Worm (Caenorhabditis elegans) whole organism, L1 larva: Measurements from ENCODE around the gene F35D11.4.
A peak's percentile ranks its signal among the peaks of the same experiment; 100 is the strongest.

Source experiments
- C16A3.4 ChIP-seq: fragments of 150-350 bp; optimal IDR thresholded peaks from 2 replicates; lab custom pipeline; 2014; ENCODE audit warnings: missing biosample characterization, missing genetic modification characterization
- F16B12.6 ChIP-seq: fragments of 150-350 bp; optimal IDR thresholded peaks from 2 replicates; lab custom pipeline; 2014; ENCODE audit warnings: missing biosample characterization, missing genetic modification characterization
- Y116A8C.19 ChIP-seq: sonication (generic microtip); optimal IDR thresholded peaks from 2 replicates; lab custom pipeline; 2016; ENCODE audit warnings: missing compliant biosample characterization, missing genetic modification characterization, borderline replicate concordance
- ama-1 ChIP-seq: fragments of 150-350 bp; optimal IDR thresholded peaks from 2 replicates; lab custom pipeline; 2014
- blmp-1 ChIP-seq: fragments of 150-350 bp; optimal IDR thresholded peaks from 2 replicates; lab custom pipeline; 2014; ENCODE audit warnings: missing biosample characterization, missing genetic modification characterization
- ceh-63 ChIP-seq: fragments of 200-800 bp; sonication (Bioruptor generic); optimal IDR thresholded peaks from 2 replicates; lab custom pipeline; 2018; ENCODE audit warnings: mild to moderate bottlenecking, missing genetic modification characterization, missing compliant biosample characterization
- ceh-8 ChIP-seq: fragments of 200-800 bp; sonication (Bioruptor generic); optimal IDR thresholded peaks from 2 replicates; lab custom pipeline; 2018; ENCODE audit warnings: mild to moderate bottlenecking, missing genetic modification characterization, moderate library complexity, missing compliant biosample characterization
- ceh-82 ChIP-seq, 3 experiments: fragments of 150-350 bp in 1 of 3; sonication (generic microtip) in 2 of 3; optimal IDR thresholded peaks; 2 replicates each; lab custom pipeline; 2014 to 2017; ENCODE audit warnings: missing biosample characterization in 3 of 3, missing genetic modification characterization in 3 of 3
- ceh-90 ChIP-seq: sonication (generic microtip); optimal IDR thresholded peaks from 2 replicates; lab custom pipeline; 2016; ENCODE audit warnings: missing genetic modification characterization, missing compliant biosample characterization
- ces-1 ChIP-seq: fragments of 150-350 bp; optimal IDR thresholded peaks from 2 replicates; lab custom pipeline; 2014; ENCODE audit warnings: missing biosample characterization, missing genetic modification reagents, missing genetic modification characterization
- dsc-1 ChIP-seq: sonication (generic microtip); optimal IDR thresholded peaks from 2 replicates; lab custom pipeline; 2016; ENCODE audit warnings: mild to moderate bottlenecking, missing genetic modification characterization, missing compliant biosample characterization
- efl-1 ChIP-seq, 4 experiments: fragments of 150-350 bp; optimal IDR thresholded peaks in 3 of 4; peaks in 1 of 4; 1 replicate in 1 of 4; 2 replicates in 3 of 4; lab custom pipeline; 2014; ENCODE audit warnings: missing biosample characterization in 2 of 4, missing genetic modification characterization in 2 of 4, missing genetic modification reagents in 2 of 4
- efl-3 ChIP-seq: fragments of 200-800 bp; sonication (Bioruptor generic); optimal IDR thresholded peaks from 2 replicates; lab custom pipeline; 2018; ENCODE audit warnings: mild to moderate bottlenecking, missing genetic modification characterization, missing compliant biosample characterization
- egl-13 ChIP-seq: sonication (generic microtip); optimal IDR thresholded peaks from 2 replicates; lab custom pipeline; 2016; ENCODE audit warnings: missing genotype, missing genetic modification reagents, missing genetic modification characterization, missing compliant biosample characterization
- egl-27 ChIP-seq, 2 experiments: fragments of 150-350 bp in 1 of 2; sonication (generic microtip); optimal IDR thresholded peaks; 3 replicates each; lab custom pipeline; 2017 to 2018; ENCODE audit warnings: missing biosample characterization in 2 of 2, missing genetic modification characterization in 2 of 2, missing genetic modification reagents in 2 of 2
- elt-3 ChIP-seq, 6 experiments: fragments of 150-350 bp in 1 of 6; sonication (generic microtip); optimal IDR thresholded peaks; 2 replicates each; lab custom pipeline; 2017 to 2018; ENCODE audit warnings: missing biosample characterization in 6 of 6, missing genetic modification characterization in 6 of 6, inconsistent platforms in 1 of 6
- ets-5 ChIP-seq: fragments of 200-800 bp; sonication (Bioruptor generic); IDR thresholded peaks from 2 replicates; pipeline ENCODE4 v1.3.6; 2022; ENCODE audit warnings: missing genetic modification characterization, missing compliant biosample characterization
- fkh-10 ChIP-seq: sonication (generic microtip); optimal IDR thresholded peaks from 2 replicates; lab custom pipeline; 2017; ENCODE audit warnings: missing biosample characterization, missing genetic modification reagents, missing genetic modification characterization
- fkh-8 ChIP-seq: sonication (generic microtip); optimal IDR thresholded peaks from 2 replicates; lab custom pipeline; 2016; ENCODE audit warnings: mild to moderate bottlenecking, missing genetic modification characterization, missing compliant biosample characterization
- fos-1 ChIP-seq: fragments of 150-350 bp; optimal IDR thresholded peaks from 2 replicates; lab custom pipeline; 2014; ENCODE audit warnings: missing biosample characterization, missing genetic modification characterization
- grh-1 ChIP-seq: fragments of 200-800 bp; sonication (Bioruptor generic); IDR thresholded peaks from 2 replicates; pipeline ENCODE4 v1.3.6; 2022; ENCODE audit warnings: missing genetic modification reagents, missing genetic modification characterization, missing compliant biosample characterization
- hlh-4 ChIP-seq: sonication (generic microtip); optimal IDR thresholded peaks from 2 replicates; lab custom pipeline; 2016; ENCODE audit warnings: mild to moderate bottlenecking, missing genetic modification characterization, missing compliant biosample characterization
- lin-14 ChIP-seq: fragments of 200-800 bp; sonication (Bioruptor generic); optimal IDR thresholded peaks from 2 replicates; lab custom pipeline; 2018; ENCODE audit warnings: mild to moderate bottlenecking, missing genetic modification characterization, moderate library complexity, missing compliant biosample characterization
- lin-35 ChIP-seq, 2 experiments: fragments of 150-350 bp; optimal IDR thresholded peaks; 2 replicates each; lab custom pipeline; 2014; ENCODE audit warnings: missing biosample characterization in 2 of 2, missing genetic modification characterization in 2 of 2, missing genetic modification reagents in 2 of 2
- lsy-2 ChIP-seq, 2 experiments: fragments of 150-350 bp; optimal IDR thresholded peaks; 2 replicates each; lab custom pipeline; 2014; ENCODE audit warnings: missing biosample characterization in 2 of 2, missing genetic modification characterization in 2 of 2
- mdl-1 ChIP-seq, 2 experiments: fragments of 150-350 bp; optimal IDR thresholded peaks; 2 replicates each; lab custom pipeline; 2014 to 2017; ENCODE audit warnings: missing biosample characterization in 2 of 2, missing genetic modification characterization in 2 of 2, inconsistent platforms in 1 of 2
- mef-2 ChIP-seq: fragments of 150-350 bp; optimal IDR thresholded peaks from 2 replicates; lab custom pipeline; 2014; ENCODE audit warnings: missing biosample characterization, missing genetic modification characterization
- mep-1 ChIP-seq: fragments of 150-350 bp; optimal IDR thresholded peaks from 2 replicates; lab custom pipeline; 2014; ENCODE audit warnings: missing biosample characterization, missing genetic modification characterization
- nhr-47 ChIP-seq: sonication (generic microtip); optimal IDR thresholded peaks from 2 replicates; lab custom pipeline; 2016; ENCODE audit warnings: mild to moderate bottlenecking, missing genetic modification characterization, moderate library complexity, missing compliant biosample characterization
- nhr-71 ChIP-seq: sonication (generic microtip); optimal IDR thresholded peaks from 2 replicates; lab custom pipeline; 2016; ENCODE audit warnings: mild to moderate bottlenecking, missing genetic modification characterization, moderate library complexity, missing compliant biosample characterization
- nhr-76 ChIP-seq: sonication (generic microtip); optimal IDR thresholded peaks from 2 replicates; lab custom pipeline; 2017; ENCODE audit warnings: missing biosample characterization, missing genetic modification characterization
- nhr-77 ChIP-seq: fragments of 150-350 bp; optimal IDR thresholded peaks from 2 replicates; lab custom pipeline; 2014; ENCODE audit warnings: missing biosample characterization, missing genetic modification characterization
- nhr-85 ChIP-seq: sonication (generic microtip); peaks from one replicate; lab custom pipeline; 2016; ENCODE audit warnings: missing genetic modification characterization, inconsistent platforms, missing compliant biosample characterization
- pag-3 ChIP-seq: sonication (generic microtip); optimal IDR thresholded peaks from 2 replicates; lab custom pipeline; 2017; ENCODE audit warnings: missing genetic modification characterization, mild to moderate bottlenecking, missing compliant biosample characterization, antibody characterized with exemption, borderline replicate concordance; ENCODE audit not compliant: insufficient read depth
- pqm-1 ChIP-seq: sonication (generic microtip); optimal IDR thresholded peaks from 3 replicates; lab custom pipeline; 2017; ENCODE audit warnings: missing biosample characterization, missing genetic modification characterization
- rnt-1 ChIP-seq: sonication (generic microtip); optimal IDR thresholded peaks from 2 replicates; lab custom pipeline; 2016; ENCODE audit warnings: mild to moderate bottlenecking, missing genetic modification characterization, moderate library complexity, missing compliant biosample characterization
- snpc-4 ChIP-seq: fragments of 150-350 bp; optimal IDR thresholded peaks from 2 replicates; lab custom pipeline; 2014; ENCODE audit warnings: missing biosample characterization, missing genetic modification characterization
- snu-23 ChIP-seq: sonication (generic microtip); optimal IDR thresholded peaks from 2 replicates; lab custom pipeline; 2016; ENCODE audit warnings: missing genetic modification characterization, missing compliant biosample characterization
- sptf-1 ChIP-seq: fragments of 150-350 bp; optimal IDR thresholded peaks from 2 replicates; lab custom pipeline; 2014; ENCODE audit warnings: missing biosample characterization, missing genetic modification characterization
- tbx-2 ChIP-seq: sonication (generic microtip); optimal IDR thresholded peaks from 2 replicates; lab custom pipeline; 2016; ENCODE audit warnings: missing genetic modification characterization, missing compliant biosample characterization
- unc-130 ChIP-seq: fragments of 150-350 bp; optimal IDR thresholded peaks from 2 replicates; lab custom pipeline; 2017; ENCODE audit warnings: missing biosample characterization, missing genetic modification characterization, inconsistent platforms
- zag-1 ChIP-seq: fragments of 150-350 bp; optimal IDR thresholded peaks from 2 replicates; lab custom pipeline; 2014; ENCODE audit warnings: missing biosample characterization, missing genetic modification characterization
- zip-4 ChIP-seq: fragments of 200-800 bp; sonication (Bioruptor generic); optimal IDR thresholded peaks from 2 replicates; lab custom pipeline; 2018; ENCODE audit warnings: mild to moderate bottlenecking, missing genetic modification characterization, moderate library complexity, missing compliant biosample characterization
- ztf-11 ChIP-seq, 2 experiments: sonication (generic microtip); optimal IDR thresholded peaks; 2 replicates each; lab custom pipeline; 2016 to 2017; ENCODE audit warnings: missing genetic modification characterization in 2 of 2, missing biosample characterization in 1 of 2, missing compliant biosample characterization in 1 of 2

F35D11.4 gene

ce11 chrII:4626606-4627005, 23.4 kb downstream of the F35D11.4 start, which contains the start of gene F35D11.1:
Gene F35D11.1 (plus strand): TSS chrII:4626906.
- TF ChIP-seq fos-1 (tag; lab: Kevin White, UChicago) (no peak), ces-1 (no peak), dsc-1 (tag; lab: Kevin White, UChicago) (peak; percentile 31)

DNA sequence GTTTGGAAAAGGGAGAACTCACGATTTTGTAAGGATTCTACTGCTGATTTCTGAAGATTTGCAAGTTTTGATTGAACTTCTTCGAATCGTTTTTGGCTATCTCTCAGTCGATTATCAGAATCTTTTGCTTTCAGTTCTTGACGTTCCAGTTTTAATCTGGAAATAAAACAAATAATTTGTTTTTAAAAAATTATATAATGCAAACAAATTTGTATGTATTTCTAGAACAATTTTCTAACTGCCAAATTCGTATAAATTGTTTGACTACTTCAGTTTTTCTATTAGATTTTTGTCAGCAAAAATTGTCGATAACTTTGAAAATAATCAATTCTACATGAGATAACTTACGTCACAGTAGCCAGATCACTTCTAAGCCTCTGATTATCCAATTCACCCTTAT, 28.3 kb downstream of the F35D11.4 start:
- TF ChIP-seq ama-1 (no peak), nhr-77 (tag; lab: Kevin White, UChicago) (no peak), fkh-8 (tag; lab: Kevin White, UChicago) (no peak), mep-1 (no peak), lsy-2 (tag; optimal IDR thresholded peaks at IDR 0.05; lab: Kevin White, UChicago) (no peak), pqm-1 (no peak), nhr-47 (tag; lab: Kevin White, UChicago) (no peak), zag-1 (tag; lab: Kevin White, UChicago) (no peak), hlh-4 (tag; lab: Kevin White, UChicago) (no peak), C16A3.4 (tag; lab: Kevin White, UChicago) (no peak), snu-23 (GFP tag; lab: Kevin White, UChicago) (no peak)

ce11 chrII:4638241-4638640, 35.0 kb downstream of the F35D11.4 start, which contains the start of gene che-10:
Gene che-10 (minus strand): TSS chrII:4638341.
- TF ChIP-seq efl-1 (optimal IDR thresholded peaks at IDR 0.05; lab: Kevin White, UChicago) (no peak), efl-1 (GFP tag; optimal IDR thresholded peaks at IDR 0.05 in 1 of 2; lab: Kevin White, UChicago) (peak in 1 of 2 experiments; percentile 66), sptf-1 (no peak)

DNA sequence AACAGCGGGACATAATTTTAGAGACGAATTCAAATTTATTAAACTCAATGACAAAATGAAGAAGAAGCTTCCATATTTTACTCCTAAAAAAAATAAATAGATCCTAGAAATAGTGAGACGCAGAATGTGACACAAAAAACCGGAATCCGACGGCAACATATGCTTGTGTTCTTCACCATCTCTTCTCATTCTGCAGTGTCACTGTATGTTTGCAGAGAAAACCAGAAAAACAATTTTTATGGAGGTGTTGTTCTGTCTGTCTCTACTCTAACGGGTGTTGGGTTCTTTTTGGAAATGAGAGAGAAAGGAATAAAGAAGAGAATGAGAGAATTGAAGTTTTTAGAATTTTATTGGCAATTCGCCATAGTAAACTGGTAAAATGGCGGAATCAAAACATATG, 35.7 kb downstream of the F35D11.4 start:
- no peak for TF ChIP-seq snpc-4
- peak; percentile 65 for TF ChIP-seq nhr-85 (tag; lab: Kevin White, UChicago)
- no peak for TF ChIP-seq F16B12.6 (tag; lab: Kevin White, UChicago)
- TF ChIP-seq efl-1 (optimal IDR thresholded peaks at IDR 0.05; lab: Kevin White, UChicago): peak in 1 of 2 experiments; percentile 8
- TF ChIP-seq efl-1 (GFP tag; optimal IDR thresholded peaks at IDR 0.05 in 1 of 2; lab: Kevin White, UChicago): peak in 1 of 2 experiments; percentile 87
- TF ChIP-seq lin-14 (GFP tag; lab: Kevin White, UChicago): peak; percentile 69
- peak; percentile 50 for TF ChIP-seq grh-1 (GFP tag; lab: Robert Waterston, UW)
- TF ChIP-seq blmp-1 (tag; lab: Kevin White, UChicago): peak; percentile 79
- TF ChIP-seq elt-3 (tag; optimal IDR thresholded peaks at IDR 0.05; lab: Kevin White, UChicago): peak in 1 of 6 experiments; percentile 38
- TF ChIP-seq tbx-2: no peak
- peak; percentile 31 for TF ChIP-seq mep-1
- TF ChIP-seq zip-4: no peak
- no peak for TF ChIP-seq egl-13 (tag; lab: Kevin White, UChicago)

DNA sequence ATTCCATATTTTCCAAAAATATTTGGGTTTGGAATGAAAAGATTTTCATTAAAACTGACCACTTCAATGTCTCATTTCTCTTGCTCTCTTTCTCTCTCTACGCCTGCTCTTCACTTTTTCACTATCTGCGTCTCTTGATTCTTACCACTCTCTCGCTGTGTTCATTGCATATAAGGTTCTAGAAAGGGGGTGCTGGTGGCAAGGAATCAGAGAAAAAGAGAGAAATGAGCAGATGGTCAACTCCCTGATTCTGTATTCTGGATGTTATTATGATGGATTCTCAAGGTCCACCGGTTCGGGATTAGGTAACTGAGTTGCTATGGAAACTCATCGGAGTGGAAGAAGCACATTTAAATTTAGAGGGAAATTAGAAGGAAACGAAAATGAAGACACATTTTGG, 37.5 kb downstream of the F35D11.4 start:
- no peak for TF ChIP-seq egl-27 (tag; optimal IDR thresholded peaks at IDR 0.05; lab: Kevin White, UChicago)
- peak; percentile 29 for TF ChIP-seq fkh-8 (tag; lab: Kevin White, UChicago)
- TF ChIP-seq unc-130 (tag; lab: Kevin White, UChicago): no peak
- no peak for TF ChIP-seq nhr-76 (tag; lab: Kevin White, UChicago)
- no peak for TF ChIP-seq fkh-10 (GFP tag; lab: Kevin White, UChicago)
- TF ChIP-seq lin-14 (GFP tag; lab: Kevin White, UChicago): peak; percentile 49
- TF ChIP-seq ceh-8: no peak
- no peak for TF ChIP-seq zip-4
- TF ChIP-seq rnt-1 (tag; lab: Kevin White, UChicago): peak; percentile 9
- no peak for TF ChIP-seq lsy-2 (tag; optimal IDR thresholded peaks at IDR 0.05; lab: Kevin White, UChicago)
- TF ChIP-seq ets-5 (GFP tag; lab: Robert Waterston, UW): no peak
- peak in 1 of 3 experiments; percentile 4 for TF ChIP-seq ceh-82 (tag; optimal IDR thresholded peaks at IDR 0.05; lab: Kevin White, UChicago)
- no peak for TF ChIP-seq efl-3 (GFP tag; lab: Kevin White, UChicago)
- TF ChIP-seq ceh-90 (tag; lab: Kevin White, UChicago): no peak
- no peak for TF ChIP-seq Y116A8C.19 (tag; lab: Kevin White, UChicago)
- no peak for TF ChIP-seq blmp-1 (tag; lab: Kevin White, UChicago)
- no peak for TF ChIP-seq ztf-11 (tag; optimal IDR thresholded peaks at IDR 0.05; lab: Kevin White, UChicago)
- TF ChIP-seq mdl-1 (tag; optimal IDR thresholded peaks at IDR 0.05; lab: Kevin White, UChicago): no peak
- TF ChIP-seq nhr-85 (tag; lab: Kevin White, UChicago): no peak
- no peak for TF ChIP-seq nhr-71 (tag; lab: Kevin White, UChicago)
- TF ChIP-seq pag-3 (tag; lab: Kevin White, UChicago): no peak
- no peak for TF ChIP-seq snpc-4
- TF ChIP-seq lin-35 (GFP tag; optimal IDR thresholded peaks at IDR 0.05; lab: Kevin White, UChicago): peak in 1 of 2 experiments; percentile 5
- no peak for TF ChIP-seq ceh-63 (GFP tag; lab: Kevin White, UChicago)
- peak; percentile 5 for TF ChIP-seq mep-1
- no peak for TF ChIP-seq mef-2 (tag; lab: Kevin White, UChicago)
- peak; percentile 36 to 44 for TF ChIP-seq efl-1 (optimal IDR thresholded peaks at IDR 0.05; lab: Kevin White, UChicago)
- no peak for TF ChIP-seq efl-1 (GFP tag; optimal IDR thresholded peaks at IDR 0.05 in 1 of 2; lab: Kevin White, UChicago)
